Worm (Caenorhabditis elegans) whole organism, L1 larva: ENCODE data around the gene VC5.2.

ENCODE experiments used
- ama-1 ChIP-seq: fragments of 150-350 bp; optimal IDR thresholded peaks from 2 replicates; lab custom pipeline; 2014
- elt-3 ChIP-seq, 6 experiments: fragments of 150-350 bp in 1 of 6; sonication (generic microtip); optimal IDR thresholded peaks; 2 replicates each; lab custom pipeline; 2017 to 2018; ENCODE audit warnings: missing biosample characterization in 6 of 6, missing genetic modification characterization in 6 of 6, inconsistent platforms in 1 of 6
- nhr-28 ChIP-seq: fragments of 150-350 bp; optimal IDR thresholded peaks from 2 replicates; lab custom pipeline; 2014; ENCODE audit warnings: missing biosample characterization, missing genetic modification characterization
- nhr-77 ChIP-seq: fragments of 150-350 bp; optimal IDR thresholded peaks from 2 replicates; lab custom pipeline; 2014; ENCODE audit warnings: missing biosample characterization, missing genetic modification characterization
- sox-4 ChIP-seq: sonication (generic microtip); optimal IDR thresholded peaks from 2 replicates; lab custom pipeline; 2016; ENCODE audit warnings: missing genetic modification characterization, missing compliant biosample characterization
- unc-62 ChIP-seq: fragments of 150-350 bp; optimal IDR thresholded peaks from 2 replicates; lab custom pipeline; 2014; ENCODE audit warnings: missing biosample characterization, missing genetic modification reagents, missing genetic modification characterization

- TF ChIP-seq nhr-77 (tag; lab: Kevin White, UChicago) (no peak), ama-1 (no peak), elt-3 (tag; optimal IDR thresholded peaks at IDR 0.05; lab: Kevin White, UChicago) (no peak), unc-62 (GFP tag; lab: Kevin White, UChicago) (no peak), nhr-28 (no peak), sox-4 (tag; lab: Kevin White, UChicago) (no peak)
Observed at ce11 chrV:7069605-7070004, 16.2 kb upstream of the VC5.2 start.
